Fruit fly (Drosophila melanogaster) whole organism, embryonic: ENCODE results near the gene CG44437.

Source experiments
- Atf6 ChIP-seq: fragments of 200-800 bp; sonication (Bioruptor generic); IDR thresholded peaks from 2 replicates; pipeline ENCODE4 v1.3.6; 2022; ENCODE audit warnings: missing biosample characterization, missing genetic modification characterization
- Bdp1 ChIP-seq: fragments of 200-800 bp; sonication (Bioruptor generic); optimal IDR thresholded peaks from 3 replicates; lab custom pipeline; 2016; ENCODE audit warnings: missing biosample characterization, missing genetic modification characterization
- C15 ChIP-seq: fragments of 200-800 bp; sonication (Bioruptor generic); IDR thresholded peaks from 3 replicates; pipeline ENCODE4 v1.3.6; 2022; ENCODE audit warnings: missing biosample characterization, missing genetic modification characterization
- CG10959 ChIP-seq: fragments of 200-800 bp; sonication (Bioruptor generic); IDR thresholded peaks from 2 replicates; pipeline ENCODE4 v1.3.6; 2022; ENCODE audit warnings: missing biosample characterization, missing genetic modification characterization
- CG11398 ChIP-seq: fragments of 200-800 bp; sonication (Bioruptor generic); optimal IDR thresholded peaks from 2 replicates; lab custom pipeline; 2016; ENCODE audit warnings: missing biosample characterization, missing genetic modification characterization
- CG12155 ChIP-seq: fragments of 200-800 bp; sonication (Bioruptor generic); optimal IDR thresholded peaks from 3 replicates; lab custom pipeline; 2016; ENCODE audit warnings: missing biosample characterization, missing genetic modification characterization
- CG14050 ChIP-seq: fragments of 200-800 bp; sonication (Bioruptor generic); IDR thresholded peaks from 3 replicates; pipeline ENCODE4 v1.3.6; 2022; ENCODE audit warnings: missing biosample characterization, missing genetic modification characterization
- CG16779 ChIP-seq: fragments of 200-800 bp; sonication (Bioruptor generic); IDR thresholded peaks from 2 replicates; pipeline ENCODE4 v1.3.6; 2022; ENCODE audit warnings: missing biosample characterization, missing genetic modification characterization
- CG16815 ChIP-seq: fragments of 200-800 bp; sonication (Bioruptor generic); optimal IDR thresholded peaks from 3 replicates; lab custom pipeline; 2017; ENCODE audit warnings: missing biosample characterization, mild to moderate bottlenecking, missing genetic modification characterization
- CG17361 ChIP-seq: fragments of 200-800 bp; sonication (Bioruptor generic); IDR thresholded peaks from 3 replicates; pipeline ENCODE4 v1.3.6; 2022; ENCODE audit warnings: missing biosample characterization, missing genetic modification characterization
- CG1792 ChIP-seq: fragments of 200-800 bp; sonication (Bioruptor generic); optimal IDR thresholded peaks from 2 replicates; lab custom pipeline; 2016; ENCODE audit warnings: missing biosample characterization, missing genetic modification characterization
- CG1832 ChIP-seq: fragments of 200-800 bp; sonication (Bioruptor generic); optimal IDR thresholded peaks from 2 replicates; lab custom pipeline; 2017; ENCODE audit warnings: missing biosample characterization, mild to moderate bottlenecking, missing genetic modification characterization, inconsistent platforms
- CG34224 ChIP-seq: fragments of 200-800 bp; sonication (Bioruptor generic); IDR thresholded peaks from 3 replicates; pipeline ENCODE4 v1.3.6; 2022; ENCODE audit warnings: missing biosample characterization, missing genetic modification characterization; ENCODE audit not compliant: partially characterized antibody
- CG4424 ChIP-seq: fragments of 200-800 bp; sonication (Bioruptor generic); optimal IDR thresholded peaks from 3 replicates; lab custom pipeline; 2016; ENCODE audit warnings: missing biosample characterization, missing genetic modification characterization
- CG5180 ChIP-seq: fragments of 200-800 bp; sonication (Bioruptor generic); optimal IDR thresholded peaks from 3 replicates; lab custom pipeline; 2017; ENCODE audit warnings: missing biosample characterization, missing genetic modification characterization, mild to moderate bottlenecking, moderate library complexity, missing genetic modification reagents
- CG7556 ChIP-seq: fragments of 200-800 bp; sonication (Bioruptor generic); optimal IDR thresholded peaks from 2 replicates; lab custom pipeline; 2017; ENCODE audit warnings: missing biosample characterization, mild to moderate bottlenecking, missing genetic modification characterization
- CG7987 ChIP-seq: fragments of 200-800 bp; sonication (Bioruptor generic); optimal IDR thresholded peaks from 2 replicates; lab custom pipeline; 2018; ENCODE audit warnings: missing biosample characterization, mild to moderate bottlenecking, missing genetic modification characterization, moderate library complexity
- CG9876 ChIP-seq: fragments of 200-800 bp; sonication (Bioruptor generic); optimal IDR thresholded peaks from 2 replicates; lab custom pipeline; 2016; ENCODE audit warnings: missing biosample characterization, missing genetic modification characterization
- CkIIα-i1 ChIP-seq: fragments of 200-800 bp; sonication (Bioruptor generic); IDR thresholded peaks from 2 replicates; pipeline ENCODE4 v1.3.6; 2022; ENCODE audit warnings: missing biosample characterization, missing genetic modification characterization
- CoRest ChIP-seq: fragments of 200-800 bp; sonication (Bioruptor generic); optimal IDR thresholded peaks from 3 replicates; lab custom pipeline; 2018; ENCODE audit warnings: missing biosample characterization, mild to moderate bottlenecking, missing genetic modification characterization, moderate library complexity
- D ChIP-seq, 2 experiments: fragments of 200-800 bp in 1 of 2; fragments of >200 bp in 1 of 2; sonication (Bioruptor generic) in 1 of 2; optimal IDR thresholded peaks; 2 replicates in 1 of 2; 3 replicates in 1 of 2; lab custom pipeline; 2017; ENCODE audit warnings: mild to moderate bottlenecking in 1 of 2, missing biosample characterization in 1 of 2, missing genetic modification characterization in 1 of 2, missing genetic modification reagents in 1 of 2
- D19B ChIP-seq: fragments of 200-800 bp; sonication (Bioruptor generic); optimal IDR thresholded peaks from 2 replicates; lab custom pipeline; 2017; ENCODE audit warnings: missing biosample characterization, mild to moderate bottlenecking, missing genetic modification characterization
- Dll ChIP-seq: fragments of 200-800 bp; sonication (Bioruptor generic); IDR thresholded peaks from 4 replicates; pipeline ENCODE4 v1.3.6; 2022; ENCODE audit warnings: missing biosample characterization, missing genetic modification characterization; ENCODE audit not compliant: partially characterized antibody
- Fer2 ChIP-seq: fragments of 200-800 bp; sonication (Bioruptor generic); optimal IDR thresholded peaks from 2 replicates; lab custom pipeline; 2018; ENCODE audit warnings: missing biosample characterization, mild to moderate bottlenecking, missing genetic modification characterization, moderate library complexity
- HmgZ ChIP-seq: fragments of 200-800 bp; sonication (Bioruptor generic); optimal IDR thresholded peaks from 2 replicates; lab custom pipeline; 2018; ENCODE audit warnings: missing biosample characterization, mild to moderate bottlenecking, missing genetic modification characterization
- MTF-1 ChIP-seq: fragments of 200-800 bp; sonication (Bioruptor generic); optimal IDR thresholded peaks from 2 replicates; lab custom pipeline; 2018; ENCODE audit warnings: missing biosample characterization, mild to moderate bottlenecking, missing genetic modification characterization, borderline replicate concordance
- Optix ChIP-seq: fragments of 200-800 bp; sonication (Bioruptor generic); IDR thresholded peaks from 3 replicates; pipeline ENCODE4 v1.3.6; 2022; ENCODE audit warnings: missing biosample characterization, missing genetic modification characterization
- TFAM ChIP-seq: fragments of 200-800 bp; sonication (Bioruptor generic); optimal IDR thresholded peaks from 2 replicates; lab custom pipeline; 2017; ENCODE audit warnings: missing biosample characterization, missing genetic modification characterization, inconsistent platforms
- ap ChIP-seq: fragments of 200-800 bp; sonication (Bioruptor generic); IDR thresholded peaks from 2 replicates; pipeline ENCODE4 v1.3.6; 2022; ENCODE audit warnings: missing biosample characterization, missing genetic modification characterization
- chn ChIP-seq: fragments of 200-800 bp; sonication (Bioruptor generic); optimal IDR thresholded peaks from 2 replicates; lab custom pipeline; 2016; ENCODE audit warnings: missing biosample characterization, missing genetic modification characterization
- corto ChIP-seq: fragments of 200-800 bp; sonication (Bioruptor generic); optimal IDR thresholded peaks from 2 replicates; lab custom pipeline; 2016; ENCODE audit warnings: missing biosample characterization, mild to moderate bottlenecking, missing genetic modification characterization, moderate library complexity
- croc ChIP-seq: fragments of 200-800 bp; sonication (Bioruptor generic); conservative IDR thresholded peaks from 3 replicates; pipeline ENCODE4 v1.3.6; 2022; ENCODE audit warnings: missing biosample characterization, missing genetic modification characterization
- dm ChIP-seq: fragments of 200-800 bp; sonication (Bioruptor generic); optimal IDR thresholded peaks from 3 replicates; lab custom pipeline; 2016; ENCODE audit warnings: missing biosample characterization, missing genetic modification characterization
- ewg ChIP-seq: fragments of 200-800 bp; sonication (Bioruptor generic); optimal IDR thresholded peaks from 3 replicates; lab custom pipeline; 2017; ENCODE audit warnings: mild to moderate bottlenecking, missing biosample characterization, missing genetic modification reagents, missing genetic modification characterization
- grau ChIP-seq: fragments of 200-800 bp; optimal IDR thresholded peaks from 3 replicates; lab custom pipeline; 2019; ENCODE audit warnings: missing biosample characterization, mild to moderate bottlenecking, missing genetic modification characterization, moderate library complexity
- her ChIP-seq: fragments of 200-800 bp; sonication (Bioruptor generic); optimal IDR thresholded peaks from 2 replicates; lab custom pipeline; 2016; ENCODE audit warnings: missing biosample characterization, missing genetic modification characterization
- lab ChIP-seq: fragments of 200-800 bp; sonication (Bioruptor generic); optimal IDR thresholded peaks from 3 replicates; lab custom pipeline; 2017; ENCODE audit warnings: missing biosample characterization, missing genetic modification characterization, mild to moderate bottlenecking, moderate library complexity, missing genetic modification reagents
- lola ChIP-seq, 3 experiments: fragments of >200 bp in 2 of 3; fragments of 200-800 bp in 1 of 3; sonication (Bioruptor generic) in 1 of 3; optimal IDR thresholded peaks; 2 replicates each; lab custom pipeline; 2017 to 2019; ENCODE audit warnings: missing biosample characterization in 3 of 3, missing genetic modification characterization in 3 of 3, mild to moderate bottlenecking in 1 of 3, moderate library complexity in 1 of 3
- nmo ChIP-seq: fragments of 200-800 bp; sonication (Bioruptor generic); optimal IDR thresholded peaks from 2 replicates; lab custom pipeline; 2018; ENCODE audit warnings: missing biosample characterization, mild to moderate bottlenecking, missing genetic modification characterization, moderate library complexity
- odd ChIP-seq: fragments of 200-800 bp; sonication (Bioruptor generic); optimal IDR thresholded peaks from 2 replicates; lab custom pipeline; 2017; ENCODE audit warnings: missing biosample characterization, mild to moderate bottlenecking, missing genetic modification characterization
- org-1 ChIP-seq: fragments of 200-800 bp; sonication (Bioruptor generic); optimal IDR thresholded peaks from 2 replicates; lab custom pipeline; 2017; ENCODE audit warnings: missing biosample characterization, missing genetic modification characterization
- peb ChIP-seq: fragments of 200-800 bp; sonication (Bioruptor generic); IDR thresholded peaks from 2 replicates; pipeline ENCODE4 v1.3.6; 2022; ENCODE audit warnings: missing biosample characterization, missing genetic modification characterization
- pho ChIP-seq: fragments of 200-800 bp; sonication (Bioruptor generic); optimal IDR thresholded peaks from 2 replicates; lab custom pipeline; 2016; ENCODE audit warnings: missing biosample characterization, missing genetic modification characterization
- schlank ChIP-seq: fragments of 200-800 bp; sonication (Bioruptor generic); optimal IDR thresholded peaks from 2 replicates; lab custom pipeline; 2018; ENCODE audit warnings: missing biosample characterization, mild to moderate bottlenecking, missing genetic modification characterization
- seq ChIP-seq: fragments of 200-800 bp; sonication (Bioruptor generic); IDR thresholded peaks from 2 replicates; pipeline ENCODE4 v1.3.6; 2022; ENCODE audit warnings: missing biosample characterization, missing genetic modification characterization
- slbo ChIP-seq: fragments of 200-800 bp; sonication (Bioruptor generic); IDR thresholded peaks from 2 replicates; pipeline ENCODE4 v1.3.6; 2022; ENCODE audit warnings: missing biosample characterization, missing genetic modification characterization
- sqz ChIP-seq: fragments of 200-800 bp; sonication (Bioruptor generic); optimal IDR thresholded peaks from 3 replicates; lab custom pipeline; 2018; ENCODE audit warnings: missing biosample characterization, mild to moderate bottlenecking, missing genetic modification characterization
- vfl ChIP-seq: fragments of 200-800 bp; sonication (Bioruptor generic); optimal IDR thresholded peaks from 2 replicates; lab custom pipeline; 2016; ENCODE audit warnings: missing biosample characterization, missing genetic modification characterization
- z ChIP-seq: fragments of 200-800 bp; sonication (Bioruptor generic); IDR thresholded peaks from 3 replicates; pipeline ENCODE4 v1.3.6; 2022; ENCODE audit warnings: missing biosample characterization, missing genetic modification characterization

CG44437 gene

dm6 chrX:13211357-13212137, 9.5 kb upstream of the CG44437 start, which contains the start of gene sno (continued):
- TF ChIP-seq CG16779 (GFP tag; lab: Robert Waterston, UW): no peak
- no peak for TF ChIP-seq peb
- no peak for TF ChIP-seq MTF-1 (GFP tag; lab: Kevin White, UChicago)
- no peak for TF ChIP-seq CkIIα-i1 (GFP tag; lab: Robert Waterston, UW)
- TF ChIP-seq TFAM (GFP tag; lab: Kevin White, UChicago): no peak
- no peak for TF ChIP-seq CG16815 (GFP tag; lab: Kevin White, UChicago)
- TF ChIP-seq corto: no peak
- no peak for TF ChIP-seq CG9876 (GFP tag; lab: Kevin White, UChicago)
- TF ChIP-seq dm: no peak
- 0 out of 2 replicates have a peak, but pooled peaks have one; percentile 4 for TF ChIP-seq slbo (GFP tag; lab: Robert Waterston, UW)
- TF ChIP-seq seq: no peak
- no peak for TF ChIP-seq Optix (GFP tag; lab: Robert Waterston, UW)
- no peak for TF ChIP-seq chn
- no peak for TF ChIP-seq HmgZ (tag; lab: Kevin White, UChicago)
- peak; percentile 10 for TF ChIP-seq ewg (GFP tag; lab: Kevin White, UChicago)
- peak; percentile 54 for TF ChIP-seq CG34224 (GFP tag; lab: Robert Waterston, UW)
- peak; percentile 86 for TF ChIP-seq CG12155 (GFP tag; lab: Kevin White, UChicago)
- TF ChIP-seq vfl (GFP tag; lab: Kevin White, UChicago): no peak
- no peak for TF ChIP-seq D19B
- TF ChIP-seq CG17361: 0 out of 3 replicates have a peak, but pooled peaks have one; percentile 12
- no peak for TF ChIP-seq CG1832 (GFP tag; lab: Kevin White, UChicago)
- TF ChIP-seq CG11398: no peak
- TF ChIP-seq Dll (GFP tag; lab: Robert Waterston, UW): peak; percentile 83; the same call in 3 of the 4 replicates
- no peak for TF ChIP-seq odd (GFP tag; lab: Kevin White, UChicago)
- no peak for TF ChIP-seq CG10959 (GFP tag; lab: Robert Waterston, UW)
- no peak for TF ChIP-seq grau (tag; lab: Kevin White, UChicago)
- no peak for TF ChIP-seq CG4424 (GFP tag; lab: Kevin White, UChicago)
- no peak for TF ChIP-seq lola (GFP tag; optimal IDR thresholded peaks at IDR 0.05; lab: Kevin White, UChicago)
- TF ChIP-seq Bdp1: no peak
- no peak for TF ChIP-seq CG14050 (GFP tag; lab: Robert Waterston, UW)
- TF ChIP-seq Fer2: no peak
- TF ChIP-seq croc: no peak
- no peak for TF ChIP-seq pho (GFP tag; lab: Kevin White, UChicago)
- TF ChIP-seq ap: no peak
- TF ChIP-seq Atf6 (GFP tag; lab: Robert Waterston, UW): no peak
- no peak for TF ChIP-seq CG5180
- no peak for TF ChIP-seq CG7556 (GFP tag; lab: Kevin White, UChicago)
- TF ChIP-seq org-1 (GFP tag; lab: Kevin White, UChicago): no peak
- no peak for TF ChIP-seq schlank (tag; lab: Kevin White, UChicago)
- no peak for TF ChIP-seq CoRest (tag; lab: Kevin White, UChicago)
- TF ChIP-seq nmo (GFP tag; lab: Kevin White, UChicago): peak; percentile 10
- no peak for TF ChIP-seq C15
- TF ChIP-seq CG1792 (GFP tag; lab: Kevin White, UChicago): no peak
- peak; percentile 6 for TF ChIP-seq lab (GFP tag; lab: Kevin White, UChicago)
- TF ChIP-seq her (GFP tag; lab: Kevin White, UChicago): peak; percentile 1
- no peak for TF ChIP-seq sqz
- no peak for TF ChIP-seq z (GFP tag; lab: Robert Waterston, UW)
- no peak for TF ChIP-seq CG7987 (GFP tag; lab: Kevin White, UChicago)
- TF ChIP-seq D (optimal IDR thresholded peaks at IDR 0.05; lab: Kevin White, UChicago): no peak
- no peak for TF ChIP-seq D (GFP tag; optimal IDR thresholded peaks at IDR 0.05; lab: Kevin White, UChicago)
